Worm (Caenorhabditis elegans) whole organism, midembryonic: ENCODE results near the gene F42A9.17.

Source experiments
- T22C8.4 ChIP-seq: fragments of 200-800 bp; sonication (Bioruptor generic); IDR thresholded peaks from 2 replicates; pipeline ENCODE4 v1.3.6; 2022; ENCODE audit warnings: missing genetic modification characterization, missing compliant biosample characterization
- cog-1 ChIP-seq: sonication (generic microtip); optimal IDR thresholded peaks from 2 replicates; lab custom pipeline; 2016; ENCODE audit warnings: missing genetic modification characterization, missing compliant biosample characterization
- flt-1 ChIP-seq: fragments of 200-800 bp; sonication (Bioruptor generic); IDR thresholded peaks from 2 replicates; pipeline ENCODE4 v1.3.6; 2022; ENCODE audit warnings: missing genetic modification characterization, missing compliant biosample characterization
- klf-2 ChIP-seq: fragments of 200-800 bp; sonication (Bioruptor generic); conservative IDR thresholded peaks from 2 replicates; pipeline ENCODE4 v1.3.6; 2022; ENCODE audit warnings: missing genetic modification reagents, missing genetic modification characterization, missing compliant biosample characterization
- med-1 ChIP-seq: sonication (generic microtip); optimal IDR thresholded peaks from 2 replicates; lab custom pipeline; 2017; ENCODE audit warnings: missing genetic modification characterization, mild to moderate bottlenecking, missing compliant biosample characterization, antibody characterized with exemption, missing genetic modification reagents; ENCODE audit not compliant: insufficient read depth
- ref-1 ChIP-seq: fragments of 200-800 bp; sonication (Bioruptor generic); conservative IDR thresholded peaks from 2 replicates; pipeline ENCODE4 v1.3.6; 2022; ENCODE audit warnings: missing genetic modification reagents, missing genetic modification characterization, missing compliant biosample characterization
- tab-1 ChIP-seq: fragments of 200-800 bp; sonication (Bioruptor generic); IDR thresholded peaks from 2 replicates; pipeline ENCODE4 v1.3.6; 2022; ENCODE audit warnings: missing genetic modification characterization, missing compliant biosample characterization
- ztf-23 ChIP-seq: fragments of 200-800 bp; sonication (Bioruptor generic); IDR thresholded peaks from 2 replicates; pipeline ENCODE4 v1.3.6; 2022; ENCODE audit warnings: missing genetic modification reagents, missing genetic modification characterization, missing compliant biosample characterization
- ztf-29 ChIP-seq: fragments of 200-800 bp; sonication (Bioruptor generic); IDR thresholded peaks from 2 replicates; pipeline ENCODE4 v1.3.6; 2022; ENCODE audit warnings: missing genetic modification reagents, missing genetic modification characterization, missing compliant biosample characterization

Gene F42A9.17

ce11 chrIV:8611886-8612542, at the start of gene F42A9.17, which contains the start of gene cyp-33E2:
Gene F42A9.17, minus strand, starts transcription at chrIV:8611936.
Gene cyp-33E2, plus strand, starts transcription at chrIV:8612334.
- no peak for TF ChIP-seq ref-1 (GFP tag; lab: Robert Waterston, UW)
- TF ChIP-seq tab-1 (GFP tag; lab: Robert Waterston, UW): no peak
- no peak for TF ChIP-seq klf-2 (GFP tag; lab: Robert Waterston, UW)
- no peak for TF ChIP-seq med-1 (GFP tag; lab: Kevin White, UChicago)
- no peak for TF ChIP-seq flt-1 (GFP tag; lab: Robert Waterston, UW)

ce11 chrIV:8658122-8658521, 46.4 kb upstream of the F42A9.17 start, which contains the start of gene C49C8.6:
Gene C49C8.6, minus strand, starts transcription at chrIV:8658222.
- TF ChIP-seq ref-1 (GFP tag; lab: Robert Waterston, UW) (no peak), med-1 (GFP tag; lab: Kevin White, UChicago) (no peak), tab-1 (GFP tag; lab: Robert Waterston, UW) (no peak), flt-1 (GFP tag; lab: Robert Waterston, UW) (no peak), T22C8.4 (GFP tag; lab: Robert Waterston, UW) (no peak), klf-2 (GFP tag; lab: Robert Waterston, UW) (no peak), ztf-29 (GFP tag; lab: Robert Waterston, UW) (no peak), ztf-23 (GFP tag; lab: Robert Waterston, UW) (no peak), cog-1 (tag; lab: Kevin White, UChicago) (no peak)

ce11 chrIV:8654115-8654628, 42.4 kb upstream of the F42A9.17 start, which contains the start of gene C49C8.1:
Gene C49C8.1, plus strand, starts transcription at chrIV:8654578.
- TF ChIP-seq tab-1 (GFP tag; lab: Robert Waterston, UW) (no peak), T22C8.4 (GFP tag; lab: Robert Waterston, UW) (no peak), ref-1 (GFP tag; lab: Robert Waterston, UW) (no peak)

- TF ChIP-seq med-1 (GFP tag; lab: Kevin White, UChicago) (no peak), klf-2 (GFP tag; lab: Robert Waterston, UW) (no peak), ztf-29 (GFP tag; lab: Robert Waterston, UW) (no peak), flt-1 (GFP tag; lab: Robert Waterston, UW) (no peak), tab-1 (GFP tag; lab: Robert Waterston, UW) (no peak), ref-1 (GFP tag; lab: Robert Waterston, UW) (no peak), ztf-23 (GFP tag; lab: Robert Waterston, UW) (no peak), cog-1 (tag; lab: Kevin White, UChicago) (no peak), T22C8.4 (GFP tag; lab: Robert Waterston, UW) (no peak)
These were observed 41.9 kb upstream of the F42A9.17 start, which contains the start of gene C49C8.5 for ce11 chrIV:8653592-8653991. Gene C49C8.5, minus strand, starts transcription at chrIV:8653664.

- TF ChIP-seq flt-1 (GFP tag; lab: Robert Waterston, UW): no peak
- no peak for TF ChIP-seq klf-2 (GFP tag; lab: Robert Waterston, UW)
- TF ChIP-seq cog-1 (tag; lab: Kevin White, UChicago): no peak
- no peak for TF ChIP-seq ztf-29 (GFP tag; lab: Robert Waterston, UW)
- TF ChIP-seq T22C8.4 (GFP tag; lab: Robert Waterston, UW): no peak
- TF ChIP-seq ref-1 (GFP tag; lab: Robert Waterston, UW): no peak
- no peak for TF ChIP-seq med-1 (GFP tag; lab: Kevin White, UChicago)
- TF ChIP-seq tab-1 (GFP tag; lab: Robert Waterston, UW): no peak
- no peak for TF ChIP-seq ztf-23 (GFP tag; lab: Robert Waterston, UW)
These were observed 40.1 kb upstream of the F42A9.17 start, which contains the start of gene C49C8.8 for ce11 chrIV:8651835-8652234. Gene C49C8.8, plus strand, starts transcription at chrIV:8652135.

- TF ChIP-seq ref-1 (GFP tag; lab: Robert Waterston, UW): no peak
- no peak for TF ChIP-seq ztf-23 (GFP tag; lab: Robert Waterston, UW)
- no peak for TF ChIP-seq cog-1 (tag; lab: Kevin White, UChicago)
- no peak for TF ChIP-seq tab-1 (GFP tag; lab: Robert Waterston, UW)
- no peak for TF ChIP-seq ztf-29 (GFP tag; lab: Robert Waterston, UW)
- TF ChIP-seq T22C8.4 (GFP tag; lab: Robert Waterston, UW): no peak
- no peak for TF ChIP-seq med-1 (GFP tag; lab: Kevin White, UChicago)
- TF ChIP-seq flt-1 (GFP tag; lab: Robert Waterston, UW): no peak
These were observed 39.0 kb upstream of the F42A9.17 start, which contains the start of gene C49C8.2 for ce11 chrIV:8650696-8651095. Gene C49C8.2, plus strand, starts transcription at chrIV:8651088.

- TF ChIP-seq ztf-29 (GFP tag; lab: Robert Waterston, UW): no peak
- no peak for TF ChIP-seq tab-1 (GFP tag; lab: Robert Waterston, UW)
- TF ChIP-seq T22C8.4 (GFP tag; lab: Robert Waterston, UW): no peak
These were observed 36.8 kb upstream of the F42A9.17 start, which contains the start of gene cyp-33E1 for ce11 chrIV:8648502-8648901. Gene cyp-33E1, minus strand, starts transcription at chrIV:8648602.

ce11 chrIV:8644432-8644831, 32.7 kb upstream of the F42A9.17 start, which contains the start of gene C49C8.3:
Gene C49C8.3, plus strand, starts transcription at chrIV:8644732.
- TF ChIP-seq tab-1 (GFP tag; lab: Robert Waterston, UW): no peak
- TF ChIP-seq ztf-23 (GFP tag; lab: Robert Waterston, UW): no peak

- TF ChIP-seq cog-1 (tag; lab: Kevin White, UChicago) (no peak), ztf-29 (GFP tag; lab: Robert Waterston, UW) (no peak), flt-1 (GFP tag; lab: Robert Waterston, UW) (no peak), ztf-23 (GFP tag; lab: Robert Waterston, UW) (no peak), med-1 (GFP tag; lab: Kevin White, UChicago) (no peak), klf-2 (GFP tag; lab: Robert Waterston, UW) (no peak), T22C8.4 (GFP tag; lab: Robert Waterston, UW) (no peak), ref-1 (GFP tag; lab: Robert Waterston, UW) (no peak), tab-1 (GFP tag; lab: Robert Waterston, UW) (no peak)
These were observed 27.0 kb upstream of the F42A9.17 start, which contains the start of gene F42A9.9 for ce11 chrIV:8638761-8639160. Gene F42A9.9, minus strand, starts transcription at chrIV:8638861.
